Worm (Caenorhabditis elegans): ENCODE results near the gene ugt-23.

DNA sequence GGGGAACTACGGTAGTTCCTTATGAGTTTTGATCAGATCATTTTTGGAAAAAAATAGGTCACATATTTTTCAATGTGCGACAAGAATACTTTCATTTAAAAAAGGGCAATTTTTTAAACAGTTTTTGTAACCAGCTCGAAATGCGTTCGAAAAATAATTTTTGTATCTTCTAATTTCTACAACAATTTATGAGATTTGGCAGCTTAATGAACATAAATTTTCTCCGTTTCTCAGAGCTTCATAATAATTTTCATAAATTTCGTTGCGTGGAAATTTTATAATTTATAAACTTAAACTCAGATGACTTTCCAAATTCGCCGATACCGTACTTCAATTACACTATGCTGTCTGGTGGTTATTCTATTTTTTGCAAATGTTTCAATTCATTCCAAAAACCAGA, 30.1 kb downstream of the ugt-23 start, which contains the start of gene F21G4.3:
- TF ChIP-seq ztf-16 (tag; optimal IDR thresholded peaks at IDR 0.05), result no peak
- TF ChIP-seq tbx-2 (tag; optimal IDR thresholded peaks at IDR 0.05), result no peak
- no peak for TF ChIP-seq F13H6.1 (tag; optimal IDR thresholded peaks at IDR 0.05)
- TF ChIP-seq ceh-2 (tag; optimal IDR thresholded peaks at IDR 0.05), result no peak
- TF ChIP-seq elt-4 (tag; optimal IDR thresholded peaks at IDR 0.05), result no peak
- TF ChIP-seq tbx-7 (tag; optimal IDR thresholded peaks at IDR 0.05), result no peak
- TF ChIP-seq ceh-22 (tag; optimal IDR thresholded peaks at IDR 0.05), result no peak
- TF ChIP-seq ama-1 (optimal IDR thresholded peaks at IDR 0.05), result no peak

All from whole organism, late embryonic.